Worm (Caenorhabditis elegans): ENCODE results near the gene srx-135.

The srx-135 gene

DNA sequence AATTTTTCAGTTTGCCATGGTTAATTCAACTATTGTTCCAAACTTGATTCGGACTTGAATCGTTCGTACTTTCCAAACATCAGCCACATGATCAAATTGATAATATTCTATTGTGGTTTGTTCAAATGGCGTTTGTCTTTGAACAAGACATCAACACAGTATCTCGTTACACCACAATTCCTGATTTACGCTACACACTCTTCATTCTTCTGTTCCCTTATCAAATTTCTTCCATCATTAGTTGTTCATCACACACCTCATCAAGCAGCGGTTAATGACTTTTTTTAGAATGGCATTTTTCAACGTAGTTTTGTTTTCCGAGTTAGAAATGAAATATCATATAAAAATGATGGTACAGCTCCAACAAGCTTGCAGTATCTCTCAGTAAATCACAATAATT, 19.2 kb downstream of the srx-135 start:
- TF ChIP-seq fkh-10 (GFP tag; optimal IDR thresholded peaks at IDR 0.05) (no peak), tbx-2 (tag; optimal IDR thresholded peaks at IDR 0.05) (no peak), pha-2 (tag; optimal IDR thresholded peaks at IDR 0.05) (no peak), nfya-1 (tag; optimal IDR thresholded peaks at IDR 0.05) (no peak), ceh-30 (tag; optimal IDR thresholded peaks at IDR 0.05) (no peak), C08G9.2 (tag; optimal IDR thresholded peaks at IDR 0.05) (no peak), T23F11.4 (GFP tag; optimal IDR thresholded peaks at IDR 0.05) (no peak), ahr-1 (tag; optimal IDR thresholded peaks at IDR 0.05) (no peak), lin-11 (tag; optimal IDR thresholded peaks at IDR 0.05) (no peak), syd-9 (tag; optimal IDR thresholded peaks at IDR 0.05) (no peak), unc-55 (GFP tag; optimal IDR thresholded peaks at IDR 0.05) (no peak), ets-4 (tag; optimal IDR thresholded peaks at IDR 0.05) (no peak), fkh-6 (tag; optimal IDR thresholded peaks at IDR 0.05) (no peak), che-1 (tag; optimal IDR thresholded peaks at IDR 0.05) (no peak), hlh-13 (GFP tag; optimal IDR thresholded peaks at IDR 0.05) (no peak), sox-2 (GFP tag; IDR thresholded peaks at IDR 0.05) (no peak)

DNA sequence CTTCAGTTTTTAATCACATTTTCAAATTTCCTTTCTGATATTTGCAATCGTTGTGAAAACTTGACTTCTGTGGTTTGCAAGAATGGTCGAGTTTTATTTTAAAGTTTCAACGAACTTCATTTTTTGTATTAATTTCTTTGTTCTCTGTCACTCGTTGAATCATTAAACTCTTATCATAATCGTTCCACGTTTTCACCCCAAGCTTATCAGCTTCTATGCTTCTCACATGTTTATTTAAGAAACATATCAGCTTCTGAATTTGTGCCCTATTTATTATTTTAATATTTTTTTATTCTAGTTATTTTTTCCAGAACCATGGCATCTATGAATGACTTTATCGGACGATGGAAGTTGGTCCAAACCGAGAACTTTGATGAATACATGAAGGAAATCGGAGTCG, 20.2 kb downstream of the srx-135 start, which contains the start of gene lbp-7:
TSS of gene lbp-7 (plus strand) at position 312 of the 400 bp plus-strand sequence.
- no peak for TF ChIP-seq elt-4 (tag; optimal IDR thresholded peaks at IDR 0.05)

- TF ChIP-seq unc-3 (GFP tag; conservative IDR thresholded peaks at IDR 0.05), result no peak
- TF ChIP-seq unc-3 (tag; optimal IDR thresholded peaks at IDR 0.05), result no peak
- TF ChIP-seq ceh-2 (tag; optimal IDR thresholded peaks at IDR 0.05), result no peak
- TF ChIP-seq elt-4 (tag; optimal IDR thresholded peaks at IDR 0.05), result no peak
- no peak for TF ChIP-seq ceh-30 (tag; optimal IDR thresholded peaks at IDR 0.05)
- TF ChIP-seq pat-9 (tag; optimal IDR thresholded peaks at IDR 0.05), result no peak
- peak; percentile 18 for TF ChIP-seq unc-42 (tag; optimal IDR thresholded peaks at IDR 0.05)
- TF ChIP-seq fax-1 (tag; optimal IDR thresholded peaks at IDR 0.05), result no peak
These were observed 21.2 kb downstream of the srx-135 start for ce11 chrV:13880163-13880562.

- TF ChIP-seq ref-2 (tag; optimal IDR thresholded peaks at IDR 0.05) (no peak), pat-9 (tag; optimal IDR thresholded peaks at IDR 0.05) (no peak), madf-2 (tag; optimal IDR thresholded peaks at IDR 0.05) (no peak), che-1 (tag; optimal IDR thresholded peaks at IDR 0.05) (no peak), F13H6.1 (tag; optimal IDR thresholded peaks at IDR 0.05) (no peak), fax-1 (tag; optimal IDR thresholded peaks at IDR 0.05) (no peak), ceh-19 (GFP tag; optimal IDR thresholded peaks at IDR 0.05) (no peak), ceh-30 (tag; optimal IDR thresholded peaks at IDR 0.05) (no peak), fkh-6 (tag; optimal IDR thresholded peaks at IDR 0.05) (no peak), gmeb-2 (tag; optimal IDR thresholded peaks at IDR 0.05) (no peak), C08G9.2 (tag; optimal IDR thresholded peaks at IDR 0.05) (no peak), lim-6 (tag; optimal IDR thresholded peaks at IDR 0.05) (no peak), elt-2 (tag; optimal IDR thresholded peaks at IDR 0.05) (no peak), Y22D7AL.16 (tag; optimal IDR thresholded peaks at IDR 0.05) (no peak), fkh-10 (GFP tag; optimal IDR thresholded peaks at IDR 0.05) (no peak), nhr-232 (tag; optimal IDR thresholded peaks at IDR 0.05) (no peak), nfya-1 (tag; optimal IDR thresholded peaks at IDR 0.05) (no peak), pha-2 (tag; optimal IDR thresholded peaks at IDR 0.05) (no peak), ceh-18 (tag; optimal IDR thresholded peaks at IDR 0.05) (no peak), nhr-11 (tag; optimal IDR thresholded peaks at IDR 0.05) (no peak)
These were observed 21.6 kb downstream of the srx-135 start, which contains the start of gene T22G5.3 for ce11 chrV:13880607-13881006. T22G5.3 (plus strand) TSS chrV:13880907.

DNA sequence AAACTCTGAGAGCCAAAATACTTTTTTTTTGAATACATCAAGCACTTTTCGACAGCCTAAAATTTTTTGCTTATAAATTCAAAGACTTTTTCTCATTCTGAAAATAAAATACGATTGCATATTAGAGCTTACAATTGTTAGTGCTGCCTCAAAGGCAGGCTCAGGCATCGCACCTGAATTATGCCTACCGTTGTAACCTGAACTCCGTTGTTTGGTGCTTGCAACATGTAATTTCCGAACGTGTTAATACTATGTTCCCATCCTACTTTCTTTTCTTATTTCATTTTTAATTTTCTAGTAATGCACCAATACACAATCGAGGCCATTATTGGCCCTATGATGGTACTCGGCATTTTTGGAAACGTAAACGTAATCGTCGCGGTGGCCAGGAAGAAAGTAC, 28.4 kb downstream of the srx-135 start, which contains the start of gene srsx-19:
TSS of gene srsx-19 (plus strand) at position 301 of the 400 bp plus-strand sequence.
- TF ChIP-seq fkh-10 (GFP tag; optimal IDR thresholded peaks at IDR 0.05) (no peak), Y22D7AL.16 (tag; optimal IDR thresholded peaks at IDR 0.05) (no peak), elt-2 (tag; optimal IDR thresholded peaks at IDR 0.05) (no peak), unc-86 (tag; optimal IDR thresholded peaks at IDR 0.05) (no peak), sox-4 (tag; optimal IDR thresholded peaks at IDR 0.05) (no peak), elt-4 (tag; optimal IDR thresholded peaks at IDR 0.05) (no peak), hlh-6 (tag; optimal IDR thresholded peaks at IDR 0.05) (no peak), syd-9 (tag; optimal IDR thresholded peaks at IDR 0.05) (no peak), pqm-1 (tag; optimal IDR thresholded peaks at IDR 0.05) (no peak), nhr-232 (tag; optimal IDR thresholded peaks at IDR 0.05) (no peak), ceh-19 (GFP tag; optimal IDR thresholded peaks at IDR 0.05) (no peak), ceh-30 (tag; optimal IDR thresholded peaks at IDR 0.05) (no peak), lin-11 (tag; optimal IDR thresholded peaks at IDR 0.05) (no peak), odd-2 (tag; optimal IDR thresholded peaks at IDR 0.05) (no peak), unc-3 (GFP tag; conservative IDR thresholded peaks at IDR 0.05) (no peak), unc-3 (tag; optimal IDR thresholded peaks at IDR 0.05) (no peak), ref-2 (tag; optimal IDR thresholded peaks at IDR 0.05) (no peak), pag-3 (tag; optimal IDR thresholded peaks at IDR 0.05; ENCODE audit: borderline replicate concordance) (no peak), ahr-1 (tag; optimal IDR thresholded peaks at IDR 0.05) (no peak), ztf-16 (tag; optimal IDR thresholded peaks at IDR 0.05) (no peak), hlh-13 (GFP tag; optimal IDR thresholded peaks at IDR 0.05) (no peak)
